Fruit fly (Drosophila melanogaster) whole organism, pupa: ENCODE measurements around the gene ACXA.

Experiments
- CG12605 ChIP-seq: fragments of 200-800 bp; sonication (Bioruptor generic); IDR thresholded peaks from 2 replicates; pipeline ENCODE4 v1.3.6; 2022; ENCODE audit warnings: missing biosample characterization, missing genetic modification characterization
- CG15710 ChIP-seq: fragments of 200-800 bp; sonication (Bioruptor generic); optimal IDR thresholded peaks from 2 replicates; lab custom pipeline; 2018; ENCODE audit warnings: missing biosample characterization, mild to moderate bottlenecking, missing genetic modification characterization, moderate library complexity
- EcR ChIP-seq: fragments of 200-800 bp; sonication (Bioruptor generic); optimal IDR thresholded peaks from 3 replicates; lab custom pipeline; 2019; ENCODE audit warnings: missing biosample characterization, missing genetic modification characterization, mild to moderate bottlenecking, moderate library complexity, missing genetic modification reagents
- Pif1B ChIP-seq: fragments of 200-800 bp; sonication (Bioruptor generic); optimal IDR thresholded peaks from 3 replicates; lab custom pipeline; 2016; ENCODE audit warnings: missing biosample characterization, missing genetic modification characterization
- Snoo ChIP-seq: fragments of 200-800 bp; sonication (Bioruptor generic); optimal IDR thresholded peaks from 3 replicates; lab custom pipeline; 2017; ENCODE audit warnings: missing biosample characterization, mild to moderate bottlenecking, missing genetic modification characterization, inconsistent platforms

dm6 chr2L:12969569-12969968 lies 48.7 kb downstream of the ACXA start:
- no peak for TF ChIP-seq CG15710
- no peak for TF ChIP-seq Pif1B (GFP tag; lab: Kevin White, UChicago)
- TF ChIP-seq EcR (GFP tag; lab: Kevin White, UChicago) = no peak
- TF ChIP-seq Snoo = no peak
- no peak for TF ChIP-seq CG12605 (GFP tag; lab: Robert Waterston, UW)
